Fruit fly (Drosophila melanogaster) whole organism, embryonic: ENCODE data around the gene CG43221.

Source experiments
- ATbp ChIP-seq: fragments of 200-800 bp; sonication (Bioruptor generic); optimal IDR thresholded peaks from 2 replicates; lab custom pipeline; 2017; ENCODE audit warnings: missing biosample characterization, mild to moderate bottlenecking, missing genetic modification characterization, missing genetic modification reagents
- BtbVII ChIP-seq: fragments of 200-800 bp; sonication (Bioruptor generic); optimal IDR thresholded peaks from 3 replicates; lab custom pipeline; 2017; ENCODE audit warnings: missing biosample characterization, mild to moderate bottlenecking, missing genetic modification characterization
- CG10654 ChIP-seq: fragments of 200-800 bp; sonication (Bioruptor generic); optimal IDR thresholded peaks from 2 replicates; lab custom pipeline; 2016; ENCODE audit warnings: missing biosample characterization, missing genetic modification characterization
- CG11456 ChIP-seq: fragments of 200-800 bp; sonication (Bioruptor generic); IDR thresholded peaks from 3 replicates; pipeline ENCODE4 v1.3.6; 2022; ENCODE audit warnings: missing biosample characterization, missing genetic modification characterization
- CG1233 ChIP-seq: fragments of 200-800 bp; sonication (Bioruptor generic); optimal IDR thresholded peaks from 4 replicates; lab custom pipeline; 2018; ENCODE audit warnings: missing biosample characterization, mild to moderate bottlenecking, missing genetic modification characterization
- CG13123 ChIP-seq: fragments of 200-800 bp; sonication (Bioruptor generic); optimal IDR thresholded peaks from 2 replicates; lab custom pipeline; 2016; ENCODE audit warnings: missing biosample characterization, missing genetic modification characterization
- CG13894 ChIP-seq: fragments of 200-800 bp; sonication (Bioruptor generic); optimal IDR thresholded peaks from 3 replicates; lab custom pipeline; 2018; ENCODE audit warnings: missing biosample characterization, mild to moderate bottlenecking, missing genetic modification characterization, moderate library complexity
- CG14441 ChIP-seq: fragments of 200-800 bp; sonication (Bioruptor generic); IDR thresholded peaks from 2 replicates; pipeline ENCODE4 v1.3.6; 2022; ENCODE audit warnings: missing biosample characterization, missing genetic modification characterization
- CG14710 ChIP-seq: fragments of 200-800 bp; sonication (Bioruptor generic); optimal IDR thresholded peaks from 3 replicates; lab custom pipeline; 2019; ENCODE audit warnings: missing biosample characterization, mild to moderate bottlenecking, missing genetic modification characterization, moderate library complexity
- CG14860 ChIP-seq: fragments of 200-800 bp; sonication (Bioruptor generic); IDR thresholded peaks from 3 replicates; pipeline ENCODE4 v1.3.6; 2022; ENCODE audit warnings: missing biosample characterization, missing genetic modification characterization; ENCODE audit not compliant: partially characterized antibody
- CG16779 ChIP-seq: fragments of 200-800 bp; sonication (Bioruptor generic); IDR thresholded peaks from 2 replicates; pipeline ENCODE4 v1.3.6; 2022; ENCODE audit warnings: missing biosample characterization, missing genetic modification characterization
- CG16813 ChIP-seq: fragments of 200-800 bp; sonication (Bioruptor generic); IDR thresholded peaks from 3 replicates; pipeline ENCODE4 v1.3.6; 2022; ENCODE audit warnings: missing biosample characterization, missing genetic modification characterization; ENCODE audit not compliant: partially characterized antibody
- CG2889 ChIP-seq: fragments of 200-800 bp; sonication (Bioruptor generic); IDR thresholded peaks from 3 replicates; pipeline ENCODE4 v1.3.6; 2022; ENCODE audit warnings: missing biosample characterization, missing genetic modification characterization
- CG6683 ChIP-seq: fragments of 200-800 bp; sonication (Bioruptor generic); optimal IDR thresholded peaks from 2 replicates; lab custom pipeline; 2017; ENCODE audit warnings: missing biosample characterization, mild to moderate bottlenecking, missing genetic modification characterization, missing genetic modification reagents
- CG6854 ChIP-seq: fragments of 200-800 bp; sonication (Bioruptor generic); optimal IDR thresholded peaks from 3 replicates; lab custom pipeline; 2017; ENCODE audit warnings: missing biosample characterization, mild to moderate bottlenecking, missing genetic modification characterization
- CG7745 ChIP-seq: fragments of 200-800 bp; sonication (Bioruptor generic); optimal IDR thresholded peaks from 2 replicates; lab custom pipeline; 2018; ENCODE audit warnings: missing biosample characterization, mild to moderate bottlenecking, missing genetic modification characterization, moderate library complexity
- CG7786 ChIP-seq: fragments of 200-800 bp; sonication (Bioruptor generic); optimal IDR thresholded peaks from 2 replicates; lab custom pipeline; 2016; ENCODE audit warnings: missing biosample characterization, missing genetic modification characterization
- CG8089 ChIP-seq: fragments of 200-800 bp; sonication (Bioruptor generic); optimal IDR thresholded peaks from 3 replicates; lab custom pipeline; 2016; ENCODE audit warnings: missing biosample characterization, missing genetic modification characterization
- CG9437 ChIP-seq: fragments of 200-800 bp; sonication (Bioruptor generic); optimal IDR thresholded peaks from 2 replicates; lab custom pipeline; 2018; ENCODE audit warnings: missing biosample characterization, mild to moderate bottlenecking, missing genetic modification characterization
- Camta ChIP-seq: fragments of 200-800 bp; sonication (Bioruptor generic); optimal IDR thresholded peaks from 2 replicates; lab custom pipeline; 2016; ENCODE audit warnings: missing biosample characterization, missing genetic modification characterization
- Eip74EF ChIP-seq, 2 experiments: fragments of 200-800 bp in 1 of 2; fragments of >200 bp in 1 of 2; sonication (Bioruptor generic) in 1 of 2; optimal IDR thresholded peaks; 2 replicates each; lab custom pipeline; 2017 to 2019; ENCODE audit warnings: missing biosample characterization in 2 of 2, missing genetic modification characterization in 2 of 2, mild to moderate bottlenecking in 1 of 2, moderate library complexity in 1 of 2
- Elba2 ChIP-seq: fragments of 200-800 bp; sonication (Bioruptor generic); optimal IDR thresholded peaks from 3 replicates; lab custom pipeline; 2016; ENCODE audit warnings: missing biosample characterization, missing genetic modification characterization
- GATAe ChIP-seq: fragments of 200-800 bp; sonication (Bioruptor generic); conservative IDR thresholded peaks from 2 replicates; pipeline ENCODE4 v1.3.6; 2022; ENCODE audit warnings: missing biosample characterization, missing genetic modification characterization
- H2.0 ChIP-seq: fragments of 200-800 bp; sonication (Bioruptor generic); IDR thresholded peaks from 2 replicates; pipeline ENCODE4 v1.3.6; 2022; ENCODE audit warnings: missing biosample characterization, missing genetic modification characterization
- Lim3 ChIP-seq: fragments of 200-800 bp; sonication (Bioruptor generic); IDR thresholded peaks from 2 replicates; pipeline ENCODE4 v1.3.6; 2022; ENCODE audit warnings: missing biosample characterization, missing genetic modification characterization
- Meics ChIP-seq: fragments of 200-800 bp; sonication (Bioruptor generic); optimal IDR thresholded peaks from 2 replicates; lab custom pipeline; 2017; ENCODE audit warnings: missing biosample characterization, mild to moderate bottlenecking, missing genetic modification characterization
- Mrtf ChIP-seq: fragments of 200-800 bp; sonication (Bioruptor generic); IDR thresholded peaks from 3 replicates; pipeline ENCODE4 v1.3.6; 2022; ENCODE audit warnings: missing biosample characterization, missing genetic modification characterization
- NfI ChIP-seq: fragments of 200-800 bp; sonication (Bioruptor generic); optimal IDR thresholded peaks from 3 replicates; lab custom pipeline; 2018; ENCODE audit warnings: missing biosample characterization, mild to moderate bottlenecking, missing genetic modification characterization, moderate library complexity
- Sox102F ChIP-seq: fragments of 200-800 bp; sonication (Bioruptor generic); optimal IDR thresholded peaks from 2 replicates; lab custom pipeline; 2018; ENCODE audit warnings: missing biosample characterization, mild to moderate bottlenecking, missing genetic modification characterization, moderate library complexity
- Taf1 ChIP-seq: fragments of 200-800 bp; sonication (Bioruptor generic); IDR thresholded peaks from 2 replicates; pipeline ENCODE4 v1.3.6; 2022; ENCODE audit warnings: missing biosample characterization, missing genetic modification characterization
- abd-A ChIP-seq: fragments of 200-800 bp; sonication (Bioruptor generic); optimal IDR thresholded peaks from 3 replicates; lab custom pipeline; 2019; ENCODE audit warnings: missing biosample characterization, mild to moderate bottlenecking, missing genetic modification characterization, moderate library complexity
- ash1 ChIP-seq: fragments of 200-800 bp; sonication (Bioruptor generic); optimal IDR thresholded peaks from 2 replicates; lab custom pipeline; 2018; ENCODE audit warnings: missing biosample characterization, mild to moderate bottlenecking, missing genetic modification characterization
- bbx ChIP-seq: fragments of 200-800 bp; sonication (Bioruptor generic); IDR thresholded peaks from 2 replicates; pipeline ENCODE4 v1.3.6; 2022; ENCODE audit warnings: missing biosample characterization, missing genetic modification characterization; ENCODE audit not compliant: partially characterized antibody
- br ChIP-seq: fragments of >200 bp; optimal IDR thresholded peaks from 2 replicates; lab custom pipeline; 2017
- croc ChIP-seq: fragments of 200-800 bp; sonication (Bioruptor generic); conservative IDR thresholded peaks from 3 replicates; pipeline ENCODE4 v1.3.6; 2022; ENCODE audit warnings: missing biosample characterization, missing genetic modification characterization
- da ChIP-seq: fragments of 200-800 bp; sonication (Bioruptor generic); optimal IDR thresholded peaks from 2 replicates; lab custom pipeline; 2016; ENCODE audit warnings: missing biosample characterization, missing genetic modification characterization
- eve ChIP-seq, 2 experiments: fragments of >200 bp; optimal IDR thresholded peaks; 2 replicates each; lab custom pipeline; 2017; ENCODE audit warnings: missing biosample characterization in 2 of 2, missing genetic modification characterization in 2 of 2
- fd64A ChIP-seq: fragments of 200-800 bp; sonication (Bioruptor generic); optimal IDR thresholded peaks from 3 replicates; lab custom pipeline; 2018; ENCODE audit warnings: missing biosample characterization, mild to moderate bottlenecking, missing genetic modification characterization
- fru ChIP-seq: fragments of >200 bp; optimal IDR thresholded peaks from 2 replicates; lab custom pipeline; 2017
- luna ChIP-seq: fragments of 200-800 bp; sonication (Bioruptor generic); optimal IDR thresholded peaks from 2 replicates; lab custom pipeline; 2016; ENCODE audit warnings: missing biosample characterization, missing genetic modification characterization
- nau ChIP-seq: fragments of 200-800 bp; sonication (Bioruptor generic); optimal IDR thresholded peaks from 3 replicates; lab custom pipeline; 2017; ENCODE audit warnings: missing biosample characterization, mild to moderate bottlenecking, missing genetic modification characterization, missing genetic modification reagents
- nerfin-1 ChIP-seq: fragments of 200-800 bp; sonication (Bioruptor generic); optimal IDR thresholded peaks from 3 replicates; lab custom pipeline; 2019; ENCODE audit warnings: missing biosample characterization, mild to moderate bottlenecking, missing genetic modification characterization, moderate library complexity
- nmo ChIP-seq: fragments of 200-800 bp; sonication (Bioruptor generic); optimal IDR thresholded peaks from 2 replicates; lab custom pipeline; 2018; ENCODE audit warnings: missing biosample characterization, mild to moderate bottlenecking, missing genetic modification characterization, moderate library complexity
- peb ChIP-seq: fragments of 200-800 bp; sonication (Bioruptor generic); IDR thresholded peaks from 2 replicates; pipeline ENCODE4 v1.3.6; 2022; ENCODE audit warnings: missing biosample characterization, missing genetic modification characterization
- pita ChIP-seq: fragments of 200-800 bp; sonication (Bioruptor generic); optimal IDR thresholded peaks from 2 replicates; lab custom pipeline; 2017; ENCODE audit warnings: missing biosample characterization, mild to moderate bottlenecking, missing genetic modification characterization
- pum ChIP-seq: fragments of 200-800 bp; sonication (Bioruptor generic); optimal IDR thresholded peaks from 2 replicates; lab custom pipeline; 2016; ENCODE audit warnings: missing biosample characterization, missing genetic modification characterization
- repo ChIP-seq: fragments of 200-800 bp; sonication (Bioruptor generic); optimal IDR thresholded peaks from 2 replicates; lab custom pipeline; 2016; ENCODE audit warnings: missing biosample characterization, missing genetic modification characterization
- sisA ChIP-seq: fragments of 200-800 bp; sonication (Bioruptor generic); IDR thresholded peaks from 2 replicates; pipeline ENCODE4 v1.3.6; 2022; ENCODE audit warnings: missing biosample characterization, missing genetic modification characterization
- tgo ChIP-seq: fragments of 200-800 bp; sonication (Bioruptor generic); IDR thresholded peaks from 3 replicates; pipeline ENCODE4 v1.3.6; 2022; ENCODE audit warnings: missing biosample characterization, missing genetic modification characterization
- unc-4 ChIP-seq: fragments of 200-800 bp; sonication (Bioruptor generic); IDR thresholded peaks from 2 replicates; pipeline ENCODE4 v1.3.6; 2022; ENCODE audit warnings: missing biosample characterization, missing genetic modification characterization; ENCODE audit not compliant: partially characterized antibody

The CG43221 gene

dm6 chr2L:17480943-17481580, 4.5 kb upstream of the CG43221 start, which contains the start of the genes fws and Lamtor3 (continued):
- TF ChIP-seq croc (GFP tag; lab: Robert Waterston, UW): peak; percentile 97
- TF ChIP-seq nerfin-1: peak; percentile 93
- peak; percentile 99 for TF ChIP-seq NfI
- TF ChIP-seq abd-A (tag; lab: Kevin White, UChicago): no peak
- TF ChIP-seq pita (GFP tag; lab: Kevin White, UChicago): no peak
- TF ChIP-seq BtbVII (GFP tag; lab: Kevin White, UChicago): peak; percentile 96
- TF ChIP-seq repo (GFP tag; lab: Kevin White, UChicago): peak; percentile 53
- no peak for TF ChIP-seq eve (GFP tag; optimal IDR thresholded peaks at IDR 0.05; lab: Kevin White, UChicago)
- peak; percentile 94 for TF ChIP-seq CG6683 (GFP tag; lab: Kevin White, UChicago)
- peak; percentile 84 for TF ChIP-seq ash1 (GFP tag; lab: Kevin White, UChicago)
- TF ChIP-seq Eip74EF (GFP tag; optimal IDR thresholded peaks at IDR 0.05; lab: Kevin White, UChicago): peak in 1 of 2 experiments; percentile 95
- peak; percentile 88 for TF ChIP-seq CG13123
- no peak for TF ChIP-seq bbx
- peak; percentile 27 for TF ChIP-seq da (GFP tag; lab: Kevin White, UChicago)
- peak; percentile 99 for TF ChIP-seq Sox102F
- TF ChIP-seq CG2889 (GFP tag; lab: Robert Waterston, UW): peak; percentile 99
- TF ChIP-seq CG16813 (GFP tag; lab: Robert Waterston, UW): peak; percentile 52
- TF ChIP-seq CG13894 (tag; lab: Kevin White, UChicago): peak; percentile 94
- TF ChIP-seq CG11456 (GFP tag; lab: Robert Waterston, UW): peak; percentile 99
- peak; percentile 98 for TF ChIP-seq CG16779
- TF ChIP-seq Elba2 (GFP tag; lab: Kevin White, UChicago): peak; percentile 75
- peak; percentile 90 for TF ChIP-seq CG7786 (GFP tag; lab: Kevin White, UChicago)
- TF ChIP-seq br (lab: Kevin White, UChicago): no peak
- TF ChIP-seq GATAe (GFP tag; lab: Robert Waterston, UW): peak; percentile 98
- TF ChIP-seq pum (GFP tag; lab: Kevin White, UChicago): peak; percentile 68
- TF ChIP-seq CG8089: peak; percentile 68
- peak; percentile 11 for TF ChIP-seq luna
- TF ChIP-seq CG1233 (GFP tag; lab: Kevin White, UChicago): peak; percentile 98
- peak; percentile 52; the same call in 1 of the 2 replicates for TF ChIP-seq unc-4 (GFP tag; lab: Robert Waterston, UW)
- peak; percentile 52 for TF ChIP-seq CG7745 (tag; lab: Kevin White, UChicago)
- TF ChIP-seq peb (GFP tag; lab: Robert Waterston, UW): peak; percentile 98
- peak; percentile 96 for TF ChIP-seq CG9437 (GFP tag; lab: Kevin White, UChicago)
- TF ChIP-seq fd64A: peak; percentile 93
- TF ChIP-seq fru (lab: Kevin White, UChicago): no peak
- peak; percentile 99 for TF ChIP-seq tgo (GFP tag; lab: Robert Waterston, UW)
- TF ChIP-seq Taf1 (GFP tag; lab: Robert Waterston, UW): peak; percentile 99
- peak; percentile 100 for TF ChIP-seq CG14441 (GFP tag; lab: Robert Waterston, UW)
- peak; percentile 98 for TF ChIP-seq sisA
- peak; percentile 98 for TF ChIP-seq Meics (GFP tag; lab: Kevin White, UChicago)
- TF ChIP-seq Camta (GFP tag; lab: Kevin White, UChicago): peak; percentile 71
- peak; percentile 99 for TF ChIP-seq H2.0 (GFP tag; lab: Robert Waterston, UW)
- peak; percentile 97 for TF ChIP-seq Lim3
- TF ChIP-seq nau (GFP tag; lab: Kevin White, UChicago): peak; percentile 96
- peak; percentile 96 for TF ChIP-seq CG10654 (GFP tag; lab: Kevin White, UChicago)
- peak; percentile 93 for TF ChIP-seq CG6854 (GFP tag; lab: Kevin White, UChicago)
- TF ChIP-seq ATbp (GFP tag; lab: Kevin White, UChicago): peak; percentile 98
- peak; percentile 99 for TF ChIP-seq nmo (GFP tag; lab: Kevin White, UChicago)
- TF ChIP-seq CG14710 (tag; lab: Kevin White, UChicago): peak; percentile 95
- TF ChIP-seq Mrtf (GFP tag; lab: Robert Waterston, UW): peak; percentile 99
- TF ChIP-seq CG14860: peak; percentile 59; the same call in 1 of the 3 replicates
